Fruit fly (Drosophila melanogaster) whole organism, embryonic: Measurements from ENCODE around the gene Cow.

Experiments used
- Adf1 ChIP-seq: fragments of 200-800 bp; sonication (Bioruptor generic); IDR thresholded peaks from 2 replicates; pipeline ENCODE4 v1.3.6; 2022; ENCODE audit warnings: missing biosample characterization, missing genetic modification characterization
- CG10267 ChIP-seq: fragments of 200-800 bp; sonication (Bioruptor generic); optimal IDR thresholded peaks from 2 replicates; lab custom pipeline; 2018; ENCODE audit warnings: missing biosample characterization, mild to moderate bottlenecking, missing genetic modification characterization, moderate library complexity
- CG10274 ChIP-seq: fragments of 200-800 bp; sonication (Bioruptor generic); optimal IDR thresholded peaks from 3 replicates; lab custom pipeline; 2017; ENCODE audit warnings: missing biosample characterization, mild to moderate bottlenecking, missing genetic modification characterization
- CG10654 ChIP-seq: fragments of 200-800 bp; sonication (Bioruptor generic); optimal IDR thresholded peaks from 2 replicates; lab custom pipeline; 2016; ENCODE audit warnings: missing biosample characterization, missing genetic modification characterization
- CG11695 ChIP-seq: fragments of 200-800 bp; sonication (Bioruptor generic); IDR thresholded peaks from 3 replicates; pipeline ENCODE4 v1.3.6; 2022; ENCODE audit warnings: missing biosample characterization, missing genetic modification characterization
- CG12104 ChIP-seq: fragments of 200-800 bp; sonication (Bioruptor generic); optimal IDR thresholded peaks from 3 replicates; lab custom pipeline; 2016; ENCODE audit warnings: missing biosample characterization, missing genetic modification characterization
- CG12155 ChIP-seq: fragments of 200-800 bp; sonication (Bioruptor generic); optimal IDR thresholded peaks from 3 replicates; lab custom pipeline; 2016; ENCODE audit warnings: missing biosample characterization, missing genetic modification characterization
- CG12659 ChIP-seq: fragments of 200-800 bp; sonication (Bioruptor generic); optimal IDR thresholded peaks from 3 replicates; lab custom pipeline; 2017; ENCODE audit warnings: mild to moderate bottlenecking, missing biosample characterization, missing genetic modification reagents, missing genetic modification characterization
- CG1603 ChIP-seq: fragments of 200-800 bp; sonication (Bioruptor generic); optimal IDR thresholded peaks from 2 replicates; lab custom pipeline; 2019; ENCODE audit warnings: missing biosample characterization, mild to moderate bottlenecking, missing genetic modification characterization, moderate library complexity
- CG2678 ChIP-seq: fragments of 200-800 bp; sonication (Bioruptor generic); optimal IDR thresholded peaks from 3 replicates; lab custom pipeline; 2019; ENCODE audit warnings: missing biosample characterization, mild to moderate bottlenecking, missing genetic modification characterization, moderate library complexity
- CG30403 ChIP-seq: fragments of 200-800 bp; sonication (Bioruptor generic); optimal IDR thresholded peaks from 3 replicates; lab custom pipeline; 2016; ENCODE audit warnings: missing biosample characterization, missing genetic modification characterization
- CG3281 ChIP-seq: fragments of 200-800 bp; sonication (Bioruptor generic); optimal IDR thresholded peaks from 3 replicates; lab custom pipeline; 2017; ENCODE audit warnings: missing biosample characterization, mild to moderate bottlenecking, missing genetic modification characterization
- CG34376 ChIP-seq: fragments of 200-800 bp; sonication (Bioruptor generic); optimal IDR thresholded peaks from 2 replicates; lab custom pipeline; 2018; ENCODE audit warnings: missing biosample characterization, mild to moderate bottlenecking, missing genetic modification characterization
- CG4404 ChIP-seq: fragments of 200-800 bp; sonication (Bioruptor generic); IDR thresholded peaks from 2 replicates; pipeline ENCODE4 v1.3.6; 2022; ENCODE audit warnings: missing biosample characterization, missing genetic modification characterization
- CG4854 ChIP-seq: fragments of 200-800 bp; sonication (Bioruptor generic); optimal IDR thresholded peaks from 2 replicates; lab custom pipeline; 2016; ENCODE audit warnings: missing biosample characterization, missing genetic modification characterization, inconsistent platforms
- CG6654 ChIP-seq: fragments of 200-800 bp; sonication (Bioruptor generic); optimal IDR thresholded peaks from 2 replicates; lab custom pipeline; 2017; ENCODE audit warnings: missing biosample characterization, mild to moderate bottlenecking, missing genetic modification characterization
- CG6689 ChIP-seq: fragments of 200-800 bp; sonication (Bioruptor generic); IDR thresholded peaks from 2 replicates; pipeline ENCODE4 v1.3.6; 2022; ENCODE audit warnings: missing biosample characterization, missing genetic modification characterization
- CG7556 ChIP-seq: fragments of 200-800 bp; sonication (Bioruptor generic); optimal IDR thresholded peaks from 2 replicates; lab custom pipeline; 2017; ENCODE audit warnings: missing biosample characterization, mild to moderate bottlenecking, missing genetic modification characterization
- CG7839 ChIP-seq: fragments of 200-800 bp; sonication (Bioruptor generic); optimal IDR thresholded peaks from 3 replicates; lab custom pipeline; 2018; ENCODE audit warnings: missing biosample characterization, mild to moderate bottlenecking, missing genetic modification characterization, moderate library complexity
- CG8478 ChIP-seq: fragments of >200 bp; optimal IDR thresholded peaks from 2 replicates; lab custom pipeline; 2018
- CkIIα-i1 ChIP-seq: fragments of 200-800 bp; sonication (Bioruptor generic); IDR thresholded peaks from 2 replicates; pipeline ENCODE4 v1.3.6; 2022; ENCODE audit warnings: missing biosample characterization, missing genetic modification characterization
- CoRest ChIP-seq: fragments of 200-800 bp; sonication (Bioruptor generic); optimal IDR thresholded peaks from 3 replicates; lab custom pipeline; 2018; ENCODE audit warnings: missing biosample characterization, mild to moderate bottlenecking, missing genetic modification characterization, moderate library complexity
- Dip2 ChIP-seq: fragments of 200-800 bp; sonication (Bioruptor generic); IDR thresholded peaks from 2 replicates; pipeline ENCODE4 v1.3.6; 2022; ENCODE audit warnings: missing biosample characterization, missing genetic modification characterization
- E2f1 ChIP-seq: fragments of 200-800 bp; sonication (Bioruptor generic); IDR thresholded peaks from 2 replicates; pipeline ENCODE4 v1.3.6; 2022; ENCODE audit warnings: missing biosample characterization, missing genetic modification characterization
- Fer3 ChIP-seq: fragments of 200-800 bp; sonication (Bioruptor generic); optimal IDR thresholded peaks from 2 replicates; lab custom pipeline; 2018; ENCODE audit warnings: missing biosample characterization, mild to moderate bottlenecking, missing genetic modification characterization, moderate library complexity
- Kr ChIP-seq: fragments of 200-800 bp; sonication (Bioruptor generic); optimal IDR thresholded peaks from 2 replicates; lab custom pipeline; 2017; ENCODE audit warnings: missing biosample characterization, mild to moderate bottlenecking, missing genetic modification characterization
- MBD-R2 ChIP-seq: fragments of 200-800 bp; sonication (Bioruptor generic); IDR thresholded peaks from 2 replicates; pipeline ENCODE4 v1.3.6; 2022; ENCODE audit warnings: missing biosample characterization, missing genetic modification characterization
- Myb ChIP-seq: fragments of 200-800 bp; sonication (Bioruptor generic); optimal IDR thresholded peaks from 2 replicates; lab custom pipeline; 2016; ENCODE audit warnings: missing biosample characterization, missing genetic modification characterization
- Oli ChIP-seq: fragments of 200-800 bp; sonication (Bioruptor generic); optimal IDR thresholded peaks from 2 replicates; lab custom pipeline; 2018; ENCODE audit warnings: missing biosample characterization, mild to moderate bottlenecking, missing genetic modification characterization, moderate library complexity
- Optix ChIP-seq: fragments of 200-800 bp; sonication (Bioruptor generic); IDR thresholded peaks from 3 replicates; pipeline ENCODE4 v1.3.6; 2022; ENCODE audit warnings: missing biosample characterization, missing genetic modification characterization
- Rx ChIP-seq: fragments of 200-800 bp; sonication (Bioruptor generic); IDR thresholded peaks from 2 replicates; pipeline ENCODE4 v1.3.6; 2022; ENCODE audit warnings: missing biosample characterization, missing genetic modification characterization
- TFAM ChIP-seq: fragments of 200-800 bp; sonication (Bioruptor generic); optimal IDR thresholded peaks from 2 replicates; lab custom pipeline; 2017; ENCODE audit warnings: missing biosample characterization, missing genetic modification characterization, inconsistent platforms
- bab2 ChIP-seq: fragments of 200-800 bp; sonication (Bioruptor generic); optimal IDR thresholded peaks from 2 replicates; lab custom pipeline; 2016; ENCODE audit warnings: missing biosample characterization, missing genetic modification characterization
- bigmax ChIP-seq: fragments of 200-800 bp; sonication (Bioruptor generic); optimal IDR thresholded peaks from 2 replicates; lab custom pipeline; 2018; ENCODE audit warnings: missing biosample characterization, mild to moderate bottlenecking, missing genetic modification characterization
- chm ChIP-seq: fragments of 200-800 bp; sonication (Bioruptor generic); IDR thresholded peaks from 2 replicates; pipeline ENCODE4 v1.3.6; 2022; ENCODE audit warnings: missing biosample characterization, missing genetic modification characterization
- esg ChIP-seq: fragments of 200-800 bp; sonication (Bioruptor generic); conservative IDR thresholded peaks from 2 replicates; pipeline ENCODE4 v1.3.6; 2022; ENCODE audit warnings: missing biosample characterization, missing genetic modification characterization
- gfzf ChIP-seq: fragments of 200-800 bp; sonication (Bioruptor generic); optimal IDR thresholded peaks from 2 replicates; lab custom pipeline; 2016; ENCODE audit warnings: missing biosample characterization, mild to moderate bottlenecking, missing genetic modification characterization, moderate library complexity
- grau ChIP-seq: fragments of 200-800 bp; optimal IDR thresholded peaks from 3 replicates; lab custom pipeline; 2019; ENCODE audit warnings: missing biosample characterization, mild to moderate bottlenecking, missing genetic modification characterization, moderate library complexity
- gsb-n ChIP-seq: fragments of 200-800 bp; sonication (Bioruptor generic); optimal IDR thresholded peaks from 3 replicates; lab custom pipeline; 2018; ENCODE audit warnings: missing biosample characterization, mild to moderate bottlenecking, missing genetic modification characterization
- gt ChIP-seq: fragments of 200-800 bp; sonication (Bioruptor generic); IDR thresholded peaks from 2 replicates; pipeline ENCODE4 v1.3.6; 2022; ENCODE audit warnings: missing biosample characterization, missing genetic modification characterization
- hth ChIP-seq: fragments of >200 bp; optimal IDR thresholded peaks from 2 replicates; lab custom pipeline; 2017; ENCODE audit warnings: inconsistent platforms
- jigr1 ChIP-seq: fragments of 200-800 bp; sonication (Bioruptor generic); IDR thresholded peaks from 3 replicates; pipeline ENCODE4 v1.3.6; 2022; ENCODE audit warnings: missing biosample characterization, missing genetic modification characterization
- klu ChIP-seq: fragments of 200-800 bp; sonication (Bioruptor generic); IDR thresholded peaks from 2 replicates; pipeline ENCODE4 v1.3.6; 2022; ENCODE audit warnings: missing biosample characterization, missing genetic modification characterization
- nom ChIP-seq: fragments of 200-800 bp; sonication (Bioruptor generic); optimal IDR thresholded peaks from 2 replicates; lab custom pipeline; 2017; ENCODE audit warnings: missing biosample characterization, missing genetic modification characterization, mild to moderate bottlenecking, moderate library complexity, missing genetic modification reagents
- peb ChIP-seq: fragments of 200-800 bp; sonication (Bioruptor generic); IDR thresholded peaks from 2 replicates; pipeline ENCODE4 v1.3.6; 2022; ENCODE audit warnings: missing biosample characterization, missing genetic modification characterization
- pum ChIP-seq: fragments of 200-800 bp; sonication (Bioruptor generic); optimal IDR thresholded peaks from 2 replicates; lab custom pipeline; 2016; ENCODE audit warnings: missing biosample characterization, missing genetic modification characterization
- repo ChIP-seq: fragments of 200-800 bp; sonication (Bioruptor generic); optimal IDR thresholded peaks from 2 replicates; lab custom pipeline; 2016; ENCODE audit warnings: missing biosample characterization, missing genetic modification characterization
- sd ChIP-seq: fragments of 200-800 bp; sonication (Bioruptor generic); optimal IDR thresholded peaks from 3 replicates; lab custom pipeline; 2018; ENCODE audit warnings: missing biosample characterization, mild to moderate bottlenecking, missing genetic modification characterization, moderate library complexity
- sna ChIP-seq: fragments of 200-800 bp; sonication (Bioruptor generic); IDR thresholded peaks from 2 replicates; pipeline ENCODE4 v1.3.6; 2022; ENCODE audit warnings: missing biosample characterization, missing genetic modification characterization; ENCODE audit not compliant: partially characterized antibody
- sr ChIP-seq: fragments of 200-800 bp; sonication (Bioruptor generic); IDR thresholded peaks from 3 replicates; pipeline ENCODE4 v1.3.6; 2022; ENCODE audit warnings: missing biosample characterization, missing genetic modification characterization
- tap ChIP-seq: fragments of 200-800 bp; optimal IDR thresholded peaks from 3 replicates; lab custom pipeline; 2019; ENCODE audit warnings: missing biosample characterization, mild to moderate bottlenecking, missing genetic modification characterization, moderate library complexity
- tx ChIP-seq: fragments of 200-800 bp; sonication (Bioruptor generic); optimal IDR thresholded peaks from 2 replicates; lab custom pipeline; 2016; ENCODE audit warnings: missing biosample characterization, missing genetic modification characterization

The Cow gene

dm6 chr3R:23028506-23028905, 84.0 kb downstream of the Cow start (continued):
- peak; percentile 62 for TF ChIP-seq grau (tag; lab: Kevin White, UChicago)
- peak; percentile 4 for TF ChIP-seq CG7556 (GFP tag; lab: Kevin White, UChicago)
- no peak for TF ChIP-seq CG34376 (GFP tag; lab: Kevin White, UChicago)
- TF ChIP-seq CG30403 (GFP tag; lab: Kevin White, UChicago) = peak; percentile 60
- no peak for TF ChIP-seq gsb-n (tag; lab: Kevin White, UChicago)
- TF ChIP-seq gfzf (GFP tag; lab: Kevin White, UChicago) = no peak
- TF ChIP-seq Oli (tag; lab: Kevin White, UChicago) = peak; percentile 32
- TF ChIP-seq klu (GFP tag; lab: Robert Waterston, UW) = peak; percentile 43; the same call in 1 of the 2 replicates
- peak; percentile 62 for TF ChIP-seq CG12155 (GFP tag; lab: Kevin White, UChicago)
- TF ChIP-seq Rx = 0 out of 2 replicates have a peak, but pooled peaks have one; percentile 7
- peak; percentile 64 for TF ChIP-seq CG7839
- peak; percentile 54; the same call in 1 of the 2 replicates for TF ChIP-seq E2f1 (GFP tag; lab: Robert Waterston, UW)
- no peak for TF ChIP-seq chm (GFP tag; lab: Robert Waterston, UW)
- peak; percentile 33; the same call in 1 of the 2 replicates for TF ChIP-seq MBD-R2 (GFP tag; lab: Robert Waterston, UW)
- TF ChIP-seq CG10654 (GFP tag; lab: Kevin White, UChicago) = no peak
- TF ChIP-seq bab2 = peak; percentile 58
- no peak for TF ChIP-seq CG4854 (GFP tag; lab: Kevin White, UChicago)
- TF ChIP-seq CG1603 (tag; lab: Kevin White, UChicago) = peak; percentile 58
- TF ChIP-seq Fer3 (tag; lab: Kevin White, UChicago) = peak; percentile 64
- TF ChIP-seq TFAM (GFP tag; lab: Kevin White, UChicago) = no peak
- no peak for TF ChIP-seq sr (GFP tag; lab: Robert Waterston, UW)
- TF ChIP-seq Optix (GFP tag; lab: Robert Waterston, UW) = no peak
- peak; percentile 21 for TF ChIP-seq pum (GFP tag; lab: Kevin White, UChicago)
- peak; percentile 56 for TF ChIP-seq repo (GFP tag; lab: Kevin White, UChicago)
- TF ChIP-seq sna = no peak
- no peak for TF ChIP-seq CG8478
- peak; percentile 65 for TF ChIP-seq CG2678 (tag; lab: Kevin White, UChicago)
- TF ChIP-seq esg = peak; percentile 62
- TF ChIP-seq CG3281 (GFP tag; lab: Kevin White, UChicago) = no peak
- TF ChIP-seq CG6654 (GFP tag; lab: Kevin White, UChicago) = peak; percentile 15
- TF ChIP-seq CG6689 (GFP tag; lab: Robert Waterston, UW) = peak; percentile 58
- TF ChIP-seq nom = no peak
- no peak for TF ChIP-seq sd (tag; lab: Kevin White, UChicago)
- TF ChIP-seq jigr1 = no peak
- no peak for TF ChIP-seq Kr (GFP tag; lab: Kevin White, UChicago)
- no peak for TF ChIP-seq peb (GFP tag; lab: Robert Waterston, UW)
- TF ChIP-seq Myb (GFP tag; lab: Kevin White, UChicago) = peak; percentile 46
- TF ChIP-seq CG12104 (GFP tag; lab: Kevin White, UChicago) = peak; percentile 37
- TF ChIP-seq tx (GFP tag; lab: Kevin White, UChicago) = peak; percentile 19
- TF ChIP-seq CG4404 (GFP tag; lab: Robert Waterston, UW) = peak; percentile 47
- no peak for TF ChIP-seq Dip2 (GFP tag; lab: Robert Waterston, UW)
- peak; percentile 50 for TF ChIP-seq CoRest
- TF ChIP-seq CG10267 (tag; lab: Kevin White, UChicago) = no peak
- TF ChIP-seq gt (GFP tag; lab: Robert Waterston, UW) = no peak
- peak; percentile 39; the same call in 1 of the 3 replicates for TF ChIP-seq CG11695 (GFP tag; lab: Robert Waterston, UW)
- peak; percentile 7 for TF ChIP-seq CG12659 (GFP tag; lab: Kevin White, UChicago)
- TF ChIP-seq Adf1 = peak; percentile 50; the same call in 1 of the 2 replicates
- no peak for TF ChIP-seq hth
- TF ChIP-seq CkIIα-i1 (GFP tag; lab: Robert Waterston, UW) = no peak
- TF ChIP-seq bigmax (GFP tag; lab: Kevin White, UChicago) = no peak
- peak; percentile 1 for TF ChIP-seq CG10274 (GFP tag; lab: Kevin White, UChicago)
- no peak for TF ChIP-seq tap (tag; lab: Kevin White, UChicago)
